Worm (Caenorhabditis elegans) whole organism, mixed stage, embryonic: ENCODE data around the gene D1086.21.
"Not testable (repeated sequence)": the region's sequence is repeated elsewhere in the genome, so short reads cannot be mapped to it uniquely, and the experiment has no call there.

Source experiments
- M03D4.4 ChIP-seq: sonication (generic microtip); optimal IDR thresholded peaks from 2 replicates; lab custom pipeline; 2017; ENCODE audit warnings: mild to moderate bottlenecking, missing genetic modification characterization, missing compliant biosample characterization
- ceh-39 ChIP-seq: fragments of 150-350 bp; optimal IDR thresholded peaks from 2 replicates; lab custom pipeline; 2014; ENCODE audit warnings: missing biosample characterization, missing genetic modification characterization
- ceh-43 ChIP-seq: fragments of 200-800 bp; sonication (Bioruptor generic); optimal IDR thresholded peaks from 2 replicates; lab custom pipeline; 2018; ENCODE audit warnings: mild to moderate bottlenecking, missing genetic modification characterization, moderate library complexity, missing compliant biosample characterization
- cnd-1 ChIP-seq: fragments of 200-800 bp; sonication (Bioruptor generic); optimal IDR thresholded peaks from 2 replicates; lab custom pipeline; 2018; ENCODE audit warnings: mild to moderate bottlenecking, missing genetic modification characterization, missing compliant biosample characterization
- drap-1 ChIP-seq: fragments of 200-800 bp; sonication (Bioruptor generic); optimal IDR thresholded peaks from 3 replicates; lab custom pipeline; 2018; ENCODE audit warnings: mild to moderate bottlenecking, missing genetic modification characterization, missing compliant biosample characterization
- elt-1 ChIP-seq: sonication (generic microtip); optimal IDR thresholded peaks from 2 replicates; lab custom pipeline; 2017; ENCODE audit warnings: missing genetic modification characterization, mild to moderate bottlenecking, missing compliant biosample characterization, antibody characterized with exemption, moderate library complexity, borderline replicate concordance; ENCODE audit not compliant: insufficient read depth
- elt-3 ChIP-seq: fragments of 150-350 bp; optimal IDR thresholded peaks from 2 replicates; lab custom pipeline; 2014; ENCODE audit warnings: missing biosample characterization, missing genetic modification characterization
- flh-1 ChIP-seq: fragments of 200-800 bp; sonication (Bioruptor generic); optimal IDR thresholded peaks from 2 replicates; lab custom pipeline; 2018; ENCODE audit warnings: mild to moderate bottlenecking, missing genetic modification characterization, moderate library complexity, missing compliant biosample characterization
- ham-2 ChIP-seq: fragments of 200-800 bp; sonication (Bioruptor generic); optimal IDR thresholded peaks from 2 replicates; lab custom pipeline; 2018; ENCODE audit warnings: mild to moderate bottlenecking, missing genetic modification characterization, missing compliant biosample characterization
- hlh-1 ChIP-seq: fragments of 150-350 bp; optimal IDR thresholded peaks from 2 replicates; lab custom pipeline; 2014; ENCODE audit warnings: missing biosample characterization, missing genetic modification reagents, missing genetic modification characterization
- lin-13 ChIP-seq: fragments of 150-350 bp; optimal IDR thresholded peaks from 2 replicates; lab custom pipeline; 2014; ENCODE audit warnings: missing biosample characterization, missing genetic modification characterization
- lin-32 ChIP-seq: fragments of 200-800 bp; sonication (Bioruptor generic); optimal IDR thresholded peaks from 2 replicates; lab custom pipeline; 2018; ENCODE audit warnings: mild to moderate bottlenecking, missing genetic modification characterization, missing compliant biosample characterization
- lsy-2 ChIP-seq: fragments of 150-350 bp; optimal IDR thresholded peaks from 2 replicates; lab custom pipeline; 2014; ENCODE audit warnings: missing biosample characterization, missing genetic modification characterization
- mep-1 ChIP-seq: fragments of 150-350 bp; optimal IDR thresholded peaks from 2 replicates; lab custom pipeline; 2017; ENCODE audit warnings: missing biosample characterization, missing genetic modification reagents, missing genetic modification characterization, inconsistent platforms
- mls-2 ChIP-seq: sonication (generic microtip); optimal IDR thresholded peaks from 2 replicates; lab custom pipeline; 2016; ENCODE audit warnings: mild to moderate bottlenecking, missing genetic modification characterization, moderate library complexity, missing compliant biosample characterization
- nhr-12 ChIP-seq: fragments of 150-350 bp; optimal IDR thresholded peaks from 2 replicates; lab custom pipeline; 2014; ENCODE audit warnings: missing biosample characterization, missing genetic modification characterization
- nhr-2 ChIP-seq: fragments of 150-350 bp; optimal IDR thresholded peaks from 2 replicates; lab custom pipeline; 2014; ENCODE audit warnings: missing biosample characterization, missing genetic modification characterization
- nhr-237 ChIP-seq: fragments of 150-350 bp; optimal IDR thresholded peaks from 2 replicates; lab custom pipeline; 2014; ENCODE audit warnings: missing biosample characterization, missing genetic modification characterization
- nhr-28 ChIP-seq: fragments of 150-350 bp; optimal IDR thresholded peaks from 2 replicates; lab custom pipeline; 2014; ENCODE audit warnings: missing biosample characterization, missing genetic modification characterization
- nhr-76 ChIP-seq: sonication (generic microtip); optimal IDR thresholded peaks from 2 replicates; lab custom pipeline; 2017; ENCODE audit warnings: missing biosample characterization, missing genetic modification characterization
- pha-4 ChIP-seq: fragments of 150-350 bp; optimal IDR thresholded peaks from 2 replicates; lab custom pipeline; 2018; ENCODE audit warnings: missing biosample characterization, missing genetic modification reagents, missing genetic modification characterization
- sem-2 ChIP-seq: fragments of 200-800 bp; sonication (Bioruptor generic); optimal IDR thresholded peaks from 2 replicates; lab custom pipeline; 2018; ENCODE audit warnings: mild to moderate bottlenecking, missing genetic modification characterization, missing compliant biosample characterization
- snpc-4 ChIP-seq: fragments of 150-350 bp; optimal IDR thresholded peaks from 2 replicates; lab custom pipeline; 2014; ENCODE audit warnings: missing biosample characterization, missing genetic modification characterization
- sptf-1 ChIP-seq: sonication (generic microtip); optimal IDR thresholded peaks from 2 replicates; lab custom pipeline; 2017; ENCODE audit warnings: mild to moderate bottlenecking, missing genetic modification characterization, moderate library complexity, missing compliant biosample characterization
- tbx-8 ChIP-seq: fragments of 200-800 bp; sonication (Bioruptor generic); optimal IDR thresholded peaks from 2 replicates; lab custom pipeline; 2018; ENCODE audit warnings: mild to moderate bottlenecking, missing genetic modification characterization, moderate library complexity, missing compliant biosample characterization
- unc-120 ChIP-seq: sonication (generic microtip); optimal IDR thresholded peaks from 2 replicates; lab custom pipeline; 2017; ENCODE audit warnings: missing genetic modification characterization, missing compliant biosample characterization; ENCODE audit not compliant: poor library complexity, severe bottlenecking
- unc-62 ChIP-seq: fragments of 150-350 bp; optimal IDR thresholded peaks from 2 replicates; lab custom pipeline; 2014; ENCODE audit warnings: missing biosample characterization, missing genetic modification reagents, missing genetic modification characterization
- zip-8 ChIP-seq: fragments of 150-350 bp; optimal IDR thresholded peaks from 2 replicates; lab custom pipeline; 2014; ENCODE audit warnings: missing biosample characterization, missing genetic modification characterization
- ztf-11 ChIP-seq: fragments of 150-350 bp; optimal IDR thresholded peaks from 2 replicates; lab custom pipeline; 2014; ENCODE audit warnings: missing biosample characterization, missing genetic modification characterization

The D1086.21 gene

ce11 chrV:14027384-14027783 lies 37.1 kb upstream of the D1086.21 start, which contains the start of gene T08G5.3:
TSS of gene T08G5.3 (minus strand) at chrV:14027484.
- no peak for TF ChIP-seq zip-8
- no peak for TF ChIP-seq hlh-1
- no peak for TF ChIP-seq ztf-11
- TF ChIP-seq cnd-1 = no peak
- no peak for TF ChIP-seq lin-13
- TF ChIP-seq sptf-1 (tag; lab: Kevin White, UChicago) = no peak
- TF ChIP-seq nhr-76 (tag; lab: Kevin White, UChicago) = no peak
- no peak for TF ChIP-seq pha-4 (tag; lab: Kevin White, UChicago)
- TF ChIP-seq unc-120 (tag; lab: Kevin White, UChicago) = no peak
- no peak for TF ChIP-seq ceh-39 (tag; lab: Kevin White, UChicago)
- TF ChIP-seq tbx-8 (GFP tag; lab: Kevin White, UChicago) = no peak
- no peak for TF ChIP-seq snpc-4 (tag; lab: Kevin White, UChicago)
- TF ChIP-seq nhr-2 (tag; lab: Kevin White, UChicago) = no peak
- no peak for TF ChIP-seq ham-2 (GFP tag; lab: Kevin White, UChicago)
- TF ChIP-seq nhr-237 (tag; lab: Kevin White, UChicago) = no peak
- no peak for TF ChIP-seq mls-2
- no peak for TF ChIP-seq lsy-2 (tag; lab: Kevin White, UChicago)
- TF ChIP-seq, all 35 proteins: peak for 0

DNA sequence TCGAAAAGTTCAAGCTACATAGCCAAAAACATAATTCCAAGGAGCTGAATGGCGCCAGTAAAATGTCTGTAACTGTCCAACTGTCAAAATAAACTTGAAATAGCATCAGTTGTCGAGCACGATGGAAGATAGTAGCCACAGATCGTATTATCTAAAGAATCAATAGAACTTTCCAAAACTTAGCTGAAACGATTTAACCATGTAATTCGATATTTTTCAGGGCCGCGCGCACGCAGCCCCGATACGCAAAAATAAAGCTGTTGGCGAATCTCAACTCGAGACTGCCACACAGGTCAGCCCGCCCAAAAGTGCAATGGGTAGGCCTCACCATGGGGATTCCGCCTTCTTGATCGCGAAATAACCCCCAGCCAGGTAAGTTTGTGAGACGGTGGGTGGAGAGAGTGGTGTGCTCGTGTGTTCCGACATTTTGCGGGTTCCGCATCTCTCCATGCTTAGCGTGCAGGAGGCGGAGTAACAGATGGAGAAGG lies 36.2 kb upstream of the D1086.21 start:
- TF ChIP-seq ceh-39 (tag; lab: Kevin White, UChicago) = no peak
- peak; percentile 14 for TF ChIP-seq cnd-1

- no peak for TF ChIP-seq drap-1 (GFP tag; lab: Kevin White, UChicago)
- no peak for TF ChIP-seq mep-1 (tag; lab: Kevin White, UChicago)
- no peak for TF ChIP-seq elt-1 (tag; lab: Kevin White, UChicago)
- TF ChIP-seq flh-1 (GFP tag; lab: Kevin White, UChicago) = no peak
- no peak for TF ChIP-seq pha-4 (tag; lab: Kevin White, UChicago)
- TF ChIP-seq ceh-39 (tag; lab: Kevin White, UChicago) = no peak
- no peak for TF ChIP-seq sem-2
- TF ChIP-seq nhr-28 (tag; lab: Kevin White, UChicago) = no peak
- TF ChIP-seq unc-62 (GFP tag; lab: Kevin White, UChicago) = no peak
- TF ChIP-seq nhr-237 (tag; lab: Kevin White, UChicago) = no peak
- no peak for TF ChIP-seq elt-3 (tag; lab: Kevin White, UChicago)
- no peak for TF ChIP-seq zip-8
- TF ChIP-seq M03D4.4 (tag; lab: Kevin White, UChicago) = no peak
- TF ChIP-seq hlh-1 = no peak
- TF ChIP-seq nhr-76 (tag; lab: Kevin White, UChicago) = no peak
- TF ChIP-seq lin-32 = no peak
- no peak for TF ChIP-seq nhr-12 (tag; lab: Kevin White, UChicago)
- no peak for TF ChIP-seq ceh-43 (GFP tag; lab: Kevin White, UChicago)
- no peak for TF ChIP-seq nhr-2 (tag; lab: Kevin White, UChicago)
- TF ChIP-seq, all 35 proteins: peak for 0
These were observed 30.9 kb upstream of the D1086.21 start, which contains the start of gene ins-10 for ce11 chrV:14033649-14034048. TSS of gene ins-10 (plus strand) at chrV:14033949.

- TF ChIP-seq mls-2 = peak; percentile 44
- TF ChIP-seq M03D4.4 (tag; lab: Kevin White, UChicago) = peak; percentile 23
- peak; percentile 34 for TF ChIP-seq drap-1 (GFP tag; lab: Kevin White, UChicago)
- peak; percentile 45 for TF ChIP-seq unc-120 (tag; lab: Kevin White, UChicago)
- TF ChIP-seq sptf-1 (tag; lab: Kevin White, UChicago) = peak; percentile 65
- TF ChIP-seq, all 35 proteins: peak for 5; not testable (repeated sequence) for 30
These were observed 26.0 kb upstream of the D1086.21 start, which contains the start of gene vps-39 for ce11 chrV:14038328-14039084. TSS of gene vps-39 (minus strand) at chrV:14038378.

- TF ChIP-seq nhr-76 (tag; lab: Kevin White, UChicago); mep-1 (tag; lab: Kevin White, UChicago); tbx-8 (GFP tag; lab: Kevin White, UChicago): not testable (repeated sequence)
- TF ChIP-seq, all 35 proteins: peak for 0; not testable (repeated sequence) for 35
These were observed 15.2 kb upstream of the D1086.21 start, which contains the start of gene F58D12.1 for ce11 chrV:14049274-14049673. TSS of gene F58D12.1 (plus strand) at chrV:14049574.
